Fruit fly (Drosophila melanogaster): Measurements from ENCODE around the gene CG34267.

dm6 chr3L:516544-516943 lies 16.3 kb upstream of the CG34267 start:
- TF ChIP-seq brk (GFP tag; optimal IDR thresholded peaks at IDR 0.05) (no peak), sage (GFP tag; optimal IDR thresholded peaks at IDR 0.05) (no peak), Vsx2 (GFP tag; optimal IDR thresholded peaks at IDR 0.05; ENCODE audit: partially characterized antibody) (no peak), Myc (optimal IDR thresholded peaks at IDR 0.05) (no peak)

Data from whole organism, wandering third instar larva.